Worm (Caenorhabditis elegans) whole organism, L1 larva: Measurements from ENCODE around the gene myrf-1.

ENCODE experiments used
- C04F5.9 ChIP-seq: sonication (generic microtip); optimal IDR thresholded peaks from 2 replicates; lab custom pipeline; 2016; ENCODE audit warnings: missing genetic modification characterization, missing compliant biosample characterization
- F16B12.6 ChIP-seq: fragments of 150-350 bp; optimal IDR thresholded peaks from 2 replicates; lab custom pipeline; 2014; ENCODE audit warnings: missing biosample characterization, missing genetic modification characterization
- Y116A8C.19 ChIP-seq: sonication (generic microtip); optimal IDR thresholded peaks from 2 replicates; lab custom pipeline; 2016; ENCODE audit warnings: missing compliant biosample characterization, missing genetic modification characterization, borderline replicate concordance
- alr-1 ChIP-seq: fragments of 200-800 bp; sonication (Bioruptor generic); optimal IDR thresholded peaks from 2 replicates; lab custom pipeline; 2018; ENCODE audit warnings: borderline replicate concordance, mild to moderate bottlenecking, missing genetic modification characterization, missing compliant biosample characterization
- aly-2 ChIP-seq: fragments of 150-350 bp; optimal IDR thresholded peaks from 2 replicates; lab custom pipeline; 2014; ENCODE audit warnings: missing biosample characterization, missing genetic modification characterization
- ama-1 ChIP-seq: fragments of 150-350 bp; optimal IDR thresholded peaks from 2 replicates; lab custom pipeline; 2014
- blmp-1 ChIP-seq: fragments of 150-350 bp; optimal IDR thresholded peaks from 2 replicates; lab custom pipeline; 2014; ENCODE audit warnings: missing biosample characterization, missing genetic modification characterization
- ceh-8 ChIP-seq: fragments of 200-800 bp; sonication (Bioruptor generic); optimal IDR thresholded peaks from 2 replicates; lab custom pipeline; 2018; ENCODE audit warnings: mild to moderate bottlenecking, missing genetic modification characterization, moderate library complexity, missing compliant biosample characterization
- dsc-1 ChIP-seq: sonication (generic microtip); optimal IDR thresholded peaks from 2 replicates; lab custom pipeline; 2016; ENCODE audit warnings: mild to moderate bottlenecking, missing genetic modification characterization, missing compliant biosample characterization
- efl-1 ChIP-seq, 4 experiments: fragments of 150-350 bp; optimal IDR thresholded peaks in 3 of 4; peaks in 1 of 4; 1 replicate in 1 of 4; 2 replicates in 3 of 4; lab custom pipeline; 2014; ENCODE audit warnings: missing biosample characterization in 2 of 4, missing genetic modification characterization in 2 of 4, missing genetic modification reagents in 2 of 4
- efl-3 ChIP-seq: fragments of 200-800 bp; sonication (Bioruptor generic); optimal IDR thresholded peaks from 2 replicates; lab custom pipeline; 2018; ENCODE audit warnings: mild to moderate bottlenecking, missing genetic modification characterization, missing compliant biosample characterization
- egl-27 ChIP-seq, 2 experiments: fragments of 150-350 bp in 1 of 2; sonication (generic microtip); optimal IDR thresholded peaks; 3 replicates each; lab custom pipeline; 2017 to 2018; ENCODE audit warnings: missing biosample characterization in 2 of 2, missing genetic modification characterization in 2 of 2, missing genetic modification reagents in 2 of 2
- elt-2 ChIP-seq: sonication (generic microtip); optimal IDR thresholded peaks from 2 replicates; lab custom pipeline; 2016; ENCODE audit warnings: missing genetic modification characterization, mild to moderate bottlenecking, inconsistent platforms, missing compliant biosample characterization, missing genetic modification reagents
- elt-3 ChIP-seq, 6 experiments: fragments of 150-350 bp in 1 of 6; sonication (generic microtip); optimal IDR thresholded peaks; 2 replicates each; lab custom pipeline; 2017 to 2018; ENCODE audit warnings: missing biosample characterization in 6 of 6, missing genetic modification characterization in 6 of 6, inconsistent platforms in 1 of 6
- ets-5 ChIP-seq: fragments of 200-800 bp; sonication (Bioruptor generic); IDR thresholded peaks from 2 replicates; pipeline ENCODE4 v1.3.6; 2022; ENCODE audit warnings: missing genetic modification characterization, missing compliant biosample characterization
- fkh-10 ChIP-seq: sonication (generic microtip); optimal IDR thresholded peaks from 2 replicates; lab custom pipeline; 2017; ENCODE audit warnings: missing biosample characterization, missing genetic modification reagents, missing genetic modification characterization
- fkh-4 ChIP-seq: sonication (generic microtip); optimal IDR thresholded peaks from 2 replicates; lab custom pipeline; 2016; ENCODE audit warnings: missing compliant biosample characterization, missing genetic modification characterization, borderline replicate concordance
- fkh-8 ChIP-seq: sonication (generic microtip); optimal IDR thresholded peaks from 2 replicates; lab custom pipeline; 2016; ENCODE audit warnings: mild to moderate bottlenecking, missing genetic modification characterization, missing compliant biosample characterization
- fos-1 ChIP-seq: fragments of 150-350 bp; optimal IDR thresholded peaks from 2 replicates; lab custom pipeline; 2014; ENCODE audit warnings: missing biosample characterization, missing genetic modification characterization
- hlh-4 ChIP-seq: sonication (generic microtip); optimal IDR thresholded peaks from 2 replicates; lab custom pipeline; 2016; ENCODE audit warnings: mild to moderate bottlenecking, missing genetic modification characterization, missing compliant biosample characterization
- lin-14 ChIP-seq: fragments of 200-800 bp; sonication (Bioruptor generic); optimal IDR thresholded peaks from 2 replicates; lab custom pipeline; 2018; ENCODE audit warnings: mild to moderate bottlenecking, missing genetic modification characterization, moderate library complexity, missing compliant biosample characterization
- lin-15B ChIP-seq: fragments of 150-350 bp; sonication (generic microtip); optimal IDR thresholded peaks from 3 replicates; lab custom pipeline; 2014; ENCODE audit warnings: missing biosample characterization, missing genetic modification characterization
- lin-39 ChIP-seq: fragments of 150-350 bp; optimal IDR thresholded peaks from 2 replicates; lab custom pipeline; 2014; ENCODE audit warnings: missing biosample characterization, missing genetic modification reagents, missing genetic modification characterization
- mdl-1 ChIP-seq, 2 experiments: fragments of 150-350 bp; optimal IDR thresholded peaks; 2 replicates each; lab custom pipeline; 2014 to 2017; ENCODE audit warnings: missing biosample characterization in 2 of 2, missing genetic modification characterization in 2 of 2, inconsistent platforms in 1 of 2
- mep-1 ChIP-seq: fragments of 150-350 bp; optimal IDR thresholded peaks from 2 replicates; lab custom pipeline; 2014; ENCODE audit warnings: missing biosample characterization, missing genetic modification characterization
- nhr-11 ChIP-seq: fragments of 150-350 bp; optimal IDR thresholded peaks from 2 replicates; lab custom pipeline; 2014; ENCODE audit warnings: missing biosample characterization, missing genetic modification characterization
- nhr-19 ChIP-seq: fragments of 200-800 bp; sonication (Bioruptor generic); conservative IDR thresholded peaks from 2 replicates; pipeline ENCODE4 v1.3.6; 2022; ENCODE audit warnings: missing genetic modification characterization, missing compliant biosample characterization
- nhr-20 ChIP-seq: sonication (generic microtip); optimal IDR thresholded peaks from 2 replicates; lab custom pipeline; 2016; ENCODE audit warnings: mild to moderate bottlenecking, missing genetic modification characterization, missing compliant biosample characterization
- nhr-237 ChIP-seq: fragments of 150-350 bp; optimal IDR thresholded peaks from 2 replicates; lab custom pipeline; 2014; ENCODE audit warnings: missing biosample characterization, missing genetic modification characterization
- nhr-28 ChIP-seq: fragments of 150-350 bp; optimal IDR thresholded peaks from 2 replicates; lab custom pipeline; 2014; ENCODE audit warnings: missing biosample characterization, missing genetic modification characterization
- nhr-76 ChIP-seq: sonication (generic microtip); optimal IDR thresholded peaks from 2 replicates; lab custom pipeline; 2017; ENCODE audit warnings: missing biosample characterization, missing genetic modification characterization
- nhr-77 ChIP-seq: fragments of 150-350 bp; optimal IDR thresholded peaks from 2 replicates; lab custom pipeline; 2014; ENCODE audit warnings: missing biosample characterization, missing genetic modification characterization
- nhr-84 ChIP-seq: sonication (generic microtip); optimal IDR thresholded peaks from 2 replicates; lab custom pipeline; 2017; ENCODE audit warnings: missing biosample characterization, missing genetic modification characterization
- nhr-85 ChIP-seq: sonication (generic microtip); peaks from one replicate; lab custom pipeline; 2016; ENCODE audit warnings: missing genetic modification characterization, inconsistent platforms, missing compliant biosample characterization
- nhr-90 ChIP-seq: sonication (generic microtip); optimal IDR thresholded peaks from 2 replicates; lab custom pipeline; 2016; ENCODE audit warnings: mild to moderate bottlenecking, missing genetic modification characterization, missing compliant biosample characterization; ENCODE audit not compliant: poor library complexity
- pag-3 ChIP-seq: sonication (generic microtip); optimal IDR thresholded peaks from 2 replicates; lab custom pipeline; 2017; ENCODE audit warnings: missing genetic modification characterization, mild to moderate bottlenecking, missing compliant biosample characterization, antibody characterized with exemption, borderline replicate concordance; ENCODE audit not compliant: insufficient read depth
- pax-3 ChIP-seq: fragments of 200-800 bp; sonication (Bioruptor generic); optimal IDR thresholded peaks from 2 replicates; lab custom pipeline; 2018; ENCODE audit warnings: mild to moderate bottlenecking, missing genetic modification characterization, moderate library complexity, missing compliant biosample characterization
- pqm-1 ChIP-seq: sonication (generic microtip); optimal IDR thresholded peaks from 3 replicates; lab custom pipeline; 2017; ENCODE audit warnings: missing biosample characterization, missing genetic modification characterization
- rnt-1 ChIP-seq: sonication (generic microtip); optimal IDR thresholded peaks from 2 replicates; lab custom pipeline; 2016; ENCODE audit warnings: mild to moderate bottlenecking, missing genetic modification characterization, moderate library complexity, missing compliant biosample characterization
- snpc-4 ChIP-seq: fragments of 150-350 bp; optimal IDR thresholded peaks from 2 replicates; lab custom pipeline; 2014; ENCODE audit warnings: missing biosample characterization, missing genetic modification characterization
- snu-23 ChIP-seq: sonication (generic microtip); optimal IDR thresholded peaks from 2 replicates; lab custom pipeline; 2016; ENCODE audit warnings: missing genetic modification characterization, missing compliant biosample characterization
- sox-4 ChIP-seq: sonication (generic microtip); optimal IDR thresholded peaks from 2 replicates; lab custom pipeline; 2016; ENCODE audit warnings: missing genetic modification characterization, missing compliant biosample characterization
- sptf-1 ChIP-seq: fragments of 150-350 bp; optimal IDR thresholded peaks from 2 replicates; lab custom pipeline; 2014; ENCODE audit warnings: missing biosample characterization, missing genetic modification characterization
- tbx-2 ChIP-seq: sonication (generic microtip); optimal IDR thresholded peaks from 2 replicates; lab custom pipeline; 2016; ENCODE audit warnings: missing genetic modification characterization, missing compliant biosample characterization
- tlp-1 ChIP-seq: fragments of 150-350 bp; optimal IDR thresholded peaks from 2 replicates; lab custom pipeline; 2014; ENCODE audit warnings: missing biosample characterization, missing genetic modification characterization
- unc-130 ChIP-seq: fragments of 150-350 bp; optimal IDR thresholded peaks from 2 replicates; lab custom pipeline; 2017; ENCODE audit warnings: missing biosample characterization, missing genetic modification characterization, inconsistent platforms
- unc-62 ChIP-seq: fragments of 150-350 bp; optimal IDR thresholded peaks from 2 replicates; lab custom pipeline; 2014; ENCODE audit warnings: missing biosample characterization, missing genetic modification reagents, missing genetic modification characterization
- unc-86 ChIP-seq: sonication (generic microtip); optimal IDR thresholded peaks from 2 replicates; lab custom pipeline; 2016; ENCODE audit warnings: missing genetic modification characterization, missing compliant biosample characterization
- vab-15 ChIP-seq: sonication (generic microtip); optimal IDR thresholded peaks from 2 replicates; lab custom pipeline; 2017; ENCODE audit warnings: missing genotype, mild to moderate bottlenecking, missing genetic modification characterization, missing compliant biosample characterization
- xbp-1 ChIP-seq: sonication (generic microtip); optimal IDR thresholded peaks from 2 replicates; lab custom pipeline; 2016; ENCODE audit warnings: missing genetic modification characterization, missing compliant biosample characterization
- zag-1 ChIP-seq: fragments of 150-350 bp; optimal IDR thresholded peaks from 2 replicates; lab custom pipeline; 2014; ENCODE audit warnings: missing biosample characterization, missing genetic modification characterization
- zip-4 ChIP-seq: fragments of 200-800 bp; sonication (Bioruptor generic); optimal IDR thresholded peaks from 2 replicates; lab custom pipeline; 2018; ENCODE audit warnings: mild to moderate bottlenecking, missing genetic modification characterization, moderate library complexity, missing compliant biosample characterization
- ztf-11 ChIP-seq, 2 experiments: sonication (generic microtip); optimal IDR thresholded peaks; 2 replicates each; lab custom pipeline; 2016 to 2017; ENCODE audit warnings: missing genetic modification characterization in 2 of 2, missing biosample characterization in 1 of 2, missing compliant biosample characterization in 1 of 2

Gene myrf-1

ce11 chrII:10501578-10501977 lies 763 bp downstream of the myrf-1 start (continued):
- no peak for TF ChIP-seq unc-130 (tag; lab: Kevin White, UChicago)
- no peak for TF ChIP-seq zip-4 (GFP tag; lab: Kevin White, UChicago)
- TF ChIP-seq mep-1 (tag; lab: Kevin White, UChicago): peak; percentile 62
- no peak for TF ChIP-seq pag-3
- peak in 2 of 6 experiments; percentile 26 to 57 for TF ChIP-seq elt-3 (tag; optimal IDR thresholded peaks at IDR 0.05; lab: Kevin White, UChicago)
- no peak for TF ChIP-seq snpc-4
- TF ChIP-seq nhr-237: no peak
- TF ChIP-seq alr-1: no peak
- TF ChIP-seq xbp-1 (tag; lab: Kevin White, UChicago): peak; percentile 4
- TF ChIP-seq nhr-28: no peak
- TF ChIP-seq nhr-84: no peak
- no peak for TF ChIP-seq ets-5 (GFP tag; lab: Robert Waterston, UW)
- TF ChIP-seq ceh-8 (GFP tag; lab: Kevin White, UChicago): no peak
- no peak for TF ChIP-seq lin-39 (tag; lab: Kevin White, UChicago)
- peak; percentile 92 for TF ChIP-seq lin-14 (GFP tag; lab: Kevin White, UChicago)
- no peak for TF ChIP-seq sox-4 (tag; lab: Kevin White, UChicago)
- no peak for TF ChIP-seq Y116A8C.19 (tag; lab: Kevin White, UChicago)
- peak; percentile 19 to 24 for TF ChIP-seq efl-1 (optimal IDR thresholded peaks at IDR 0.05; lab: Kevin White, UChicago)
- TF ChIP-seq efl-1 (GFP tag; optimal IDR thresholded peaks at IDR 0.05 in 1 of 2; lab: Kevin White, UChicago): no peak
- TF ChIP-seq fos-1 (tag; lab: Kevin White, UChicago): no peak
- TF ChIP-seq nhr-76 (tag; lab: Kevin White, UChicago): no peak
- no peak for TF ChIP-seq elt-2
- no peak for TF ChIP-seq egl-27 (tag; optimal IDR thresholded peaks at IDR 0.05; lab: Kevin White, UChicago)
- TF ChIP-seq pqm-1 (tag; lab: Kevin White, UChicago): no peak
- peak; percentile 94 for TF ChIP-seq blmp-1 (tag; lab: Kevin White, UChicago)
- peak; percentile 61 for TF ChIP-seq nhr-20 (tag; lab: Kevin White, UChicago)
- no peak for TF ChIP-seq fkh-4 (tag; lab: Kevin White, UChicago)
- no peak for TF ChIP-seq tlp-1
- no peak for TF ChIP-seq unc-62 (GFP tag; lab: Kevin White, UChicago)
- peak; percentile 94 for TF ChIP-seq nhr-85 (tag; lab: Kevin White, UChicago)
- no peak for TF ChIP-seq tbx-2 (tag; lab: Kevin White, UChicago)
- TF ChIP-seq fkh-8: no peak
- TF ChIP-seq rnt-1 (tag; lab: Kevin White, UChicago): peak; percentile 71
- TF ChIP-seq lin-15B (tag; lab: Kevin White, UChicago): no peak
- no peak for TF ChIP-seq zag-1 (tag; lab: Kevin White, UChicago)
- TF ChIP-seq nhr-19 (GFP tag; lab: Robert Waterston, UW): no peak
- no peak for TF ChIP-seq vab-15 (tag; lab: Kevin White, UChicago)
- no peak for TF ChIP-seq aly-2 (tag; lab: Kevin White, UChicago)
- peak; percentile 59 for TF ChIP-seq snu-23 (GFP tag; lab: Kevin White, UChicago)
- TF ChIP-seq fkh-10 (GFP tag; lab: Kevin White, UChicago): no peak
- TF ChIP-seq nhr-77 (tag; lab: Kevin White, UChicago): peak; percentile 11
- no peak for TF ChIP-seq pax-3 (tag; lab: Kevin White, UChicago)
- no peak for TF ChIP-seq ztf-11 (tag; optimal IDR thresholded peaks at IDR 0.05; lab: Kevin White, UChicago)
- no peak for TF ChIP-seq nhr-11 (tag; lab: Kevin White, UChicago)
- peak in 1 of 2 experiments; percentile 65 for TF ChIP-seq mdl-1 (tag; optimal IDR thresholded peaks at IDR 0.05; lab: Kevin White, UChicago)
- TF ChIP-seq unc-86 (tag; lab: Kevin White, UChicago): no peak
- no peak for TF ChIP-seq F16B12.6 (tag; lab: Kevin White, UChicago)
- no peak for TF ChIP-seq C04F5.9 (tag; lab: Kevin White, UChicago)
- no peak for TF ChIP-seq ama-1 (lab: Kevin White, UChicago)
- TF ChIP-seq efl-3 (GFP tag; lab: Kevin White, UChicago): no peak
- peak; percentile 1 for TF ChIP-seq nhr-90 (tag; lab: Kevin White, UChicago)
- no peak for TF ChIP-seq dsc-1 (tag; lab: Kevin White, UChicago)
- no peak for TF ChIP-seq hlh-4 (tag; lab: Kevin White, UChicago)
- no peak for TF ChIP-seq sptf-1 (tag; lab: Kevin White, UChicago)
